Fruit fly (Drosophila melanogaster): ENCODE data around the gene dl.
A peak's percentile ranks its signal among the peaks of the same experiment; 100 is the strongest.

dl gene

dm6 chr2L:17397372-17397771 lies 52.8 kb downstream of the dl start:
- TF ChIP-seq CG8301 (tag; optimal IDR thresholded peaks at IDR 0.05) (peak; percentile 7), CG9948 (tag; optimal IDR thresholded peaks at IDR 0.05) (peak; percentile 0), Pif1A (GFP tag; optimal IDR thresholded peaks at IDR 0.05) (peak; percentile 32), CG14655 (GFP tag; optimal IDR thresholded peaks at IDR 0.05) (peak; percentile 28), D1 (tag; optimal IDR thresholded peaks at IDR 0.05) (no peak)

dm6 chr2L:17394939-17395338 lies 55.2 kb downstream of the dl start:
- TF ChIP-seq CG8159 (tag; optimal IDR thresholded peaks at IDR 0.05) (no peak), EcR (GFP tag; optimal IDR thresholded peaks at IDR 0.05) (peak; percentile 68), CG17806 (tag; optimal IDR thresholded peaks at IDR 0.05) (no peak), CG12605 (GFP tag; IDR thresholded peaks at IDR 0.05) (no peak)

- TF ChIP-seq EcR (GFP tag; optimal IDR thresholded peaks at IDR 0.05), result no peak
- TF ChIP-seq rn (GFP tag; IDR thresholded peaks at IDR 0.05), result no peak
- TF ChIP-seq fd96Ca (GFP tag; IDR thresholded peaks at IDR 0.05), result no peak
- no peak for TF ChIP-seq CG15710 (tag; optimal IDR thresholded peaks at IDR 0.05)
- TF ChIP-seq CG8301 (tag; optimal IDR thresholded peaks at IDR 0.05), result no peak
- TF ChIP-seq CG12605 (GFP tag; IDR thresholded peaks at IDR 0.05), result no peak
- TF ChIP-seq CG8159 (tag; optimal IDR thresholded peaks at IDR 0.05), result no peak
- TF ChIP-seq CG9948 (tag; optimal IDR thresholded peaks at IDR 0.05), result no peak
- TF ChIP-seq CG32121 (GFP tag; IDR thresholded peaks at IDR 0.05), result no peak
- no peak for TF ChIP-seq D1 (tag; optimal IDR thresholded peaks at IDR 0.05)
- TF ChIP-seq CG10348 (GFP tag; IDR thresholded peaks at IDR 0.05), result no peak
- no peak for TF ChIP-seq Ets98B (GFP tag; IDR thresholded peaks at IDR 0.05)
- no peak for TF ChIP-seq CG34367 (tag; optimal IDR thresholded peaks at IDR 0.05)
- TF ChIP-seq CG4496 (GFP tag; IDR thresholded peaks at IDR 0.05), result no peak
- no peak for TF ChIP-seq CG13204 (GFP tag; optimal IDR thresholded peaks at IDR 0.05)
- no peak for TF ChIP-seq Pif1A (GFP tag; optimal IDR thresholded peaks at IDR 0.05)
- no peak for TF ChIP-seq CG14655 (GFP tag; optimal IDR thresholded peaks at IDR 0.05)
- TF ChIP-seq Pif1B (GFP tag; optimal IDR thresholded peaks at IDR 0.05), result no peak
Observed at dm6 chr2L:17390782-17391181, 59.4 kb downstream of the dl start.

DNA sequence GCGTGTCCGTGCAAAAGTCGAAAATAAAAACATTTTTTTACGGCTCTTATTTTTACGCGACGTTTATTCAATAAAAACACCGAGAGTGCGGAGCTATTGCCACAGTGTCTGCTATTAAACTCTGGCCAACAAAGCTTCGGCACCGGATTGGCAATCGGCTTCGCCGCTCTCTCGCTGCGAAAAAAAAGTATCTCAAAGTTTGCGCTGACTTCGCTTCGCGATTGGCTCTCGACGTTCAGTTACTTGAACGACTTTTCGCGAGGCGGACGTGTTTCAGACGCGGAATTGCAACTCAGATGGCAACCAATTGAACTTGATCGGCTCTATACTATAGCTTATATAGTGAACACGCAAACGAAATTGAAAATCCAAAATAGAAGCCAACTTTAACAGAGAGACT lies 61.1 kb downstream of the dl start:
- TF ChIP-seq CG12605 (GFP tag; IDR thresholded peaks at IDR 0.05), result peak; percentile 78
- peak; percentile 36 for TF ChIP-seq CG34367 (tag; optimal IDR thresholded peaks at IDR 0.05)
- TF ChIP-seq gl (tag; optimal IDR thresholded peaks at IDR 0.05), result peak; percentile 67
- TF ChIP-seq CG13204 (GFP tag; optimal IDR thresholded peaks at IDR 0.05), result no peak
- peak; percentile 49 for TF ChIP-seq CG8159 (tag; optimal IDR thresholded peaks at IDR 0.05)
- peak; percentile 13 for TF ChIP-seq CG14655 (GFP tag; optimal IDR thresholded peaks at IDR 0.05)
- TF ChIP-seq Pif1B (GFP tag; optimal IDR thresholded peaks at IDR 0.05), result peak; percentile 45
- peak; percentile 69 for TF ChIP-seq Ets98B (GFP tag; IDR thresholded peaks at IDR 0.05)
- TF ChIP-seq CG32121 (GFP tag; IDR thresholded peaks at IDR 0.05), result peak; percentile 54
- peak; percentile 37 for TF ChIP-seq Pif1A (GFP tag; optimal IDR thresholded peaks at IDR 0.05)
- no peak for TF ChIP-seq CG10348 (GFP tag; IDR thresholded peaks at IDR 0.05)
- TF ChIP-seq Snoo (tag; optimal IDR thresholded peaks at IDR 0.05), result peak; percentile 50
- no peak for TF ChIP-seq D1 (tag; optimal IDR thresholded peaks at IDR 0.05)
- no peak for TF ChIP-seq fd96Ca (GFP tag; IDR thresholded peaks at IDR 0.05)
- no peak for TF ChIP-seq CG8301 (tag; optimal IDR thresholded peaks at IDR 0.05)
- no peak for TF ChIP-seq rn (GFP tag; IDR thresholded peaks at IDR 0.05)
- peak; percentile 43 for TF ChIP-seq EcR (GFP tag; optimal IDR thresholded peaks at IDR 0.05)
- TF ChIP-seq CG17806 (tag; optimal IDR thresholded peaks at IDR 0.05), result no peak
- TF ChIP-seq CG4496 (GFP tag; IDR thresholded peaks at IDR 0.05), result peak; percentile 82; the same call in 2 of the 3 replicates
- TF ChIP-seq CG9948 (tag; optimal IDR thresholded peaks at IDR 0.05), result no peak
- peak; percentile 14 for TF ChIP-seq CG15710 (tag; optimal IDR thresholded peaks at IDR 0.05)

- TF ChIP-seq CG17806 (tag; optimal IDR thresholded peaks at IDR 0.05) (no peak), EcR (GFP tag; optimal IDR thresholded peaks at IDR 0.05) (no peak), CG34367 (tag; optimal IDR thresholded peaks at IDR 0.05) (no peak), D1 (tag; optimal IDR thresholded peaks at IDR 0.05) (no peak), fd96Ca (GFP tag; IDR thresholded peaks at IDR 0.05) (no peak), CG9948 (tag; optimal IDR thresholded peaks at IDR 0.05) (no peak), CG4496 (GFP tag; IDR thresholded peaks at IDR 0.05) (no peak), Ets98B (GFP tag; IDR thresholded peaks at IDR 0.05) (no peak), CG15710 (tag; optimal IDR thresholded peaks at IDR 0.05) (no peak), gl (tag; optimal IDR thresholded peaks at IDR 0.05) (no peak), CG32121 (GFP tag; IDR thresholded peaks at IDR 0.05) (no peak), CG12605 (GFP tag; IDR thresholded peaks at IDR 0.05) (no peak)
Observed at dm6 chr2L:17387735-17388367, 62.3 kb downstream of the dl start.

Measured in whole organism, pupa.